Fruit fly (Drosophila melanogaster) whole organism, embryonic: ENCODE results near the gene CG33773.

Experiments
- Abd-B ChIP-seq: fragments of 200-800 bp; sonication (Bioruptor generic); optimal IDR thresholded peaks from 2 replicates; lab custom pipeline; 2018; ENCODE audit warnings: missing biosample characterization, mild to moderate bottlenecking, missing genetic modification characterization, moderate library complexity
- Bdp1 ChIP-seq: fragments of 200-800 bp; sonication (Bioruptor generic); optimal IDR thresholded peaks from 3 replicates; lab custom pipeline; 2016; ENCODE audit warnings: missing biosample characterization, missing genetic modification characterization
- Bgb ChIP-seq: fragments of 200-800 bp; sonication (Bioruptor generic); IDR thresholded peaks from 2 replicates; pipeline ENCODE4 v1.3.6; 2022; ENCODE audit warnings: missing biosample characterization, missing genetic modification characterization; ENCODE audit not compliant: partially characterized antibody
- CG11695 ChIP-seq: fragments of 200-800 bp; sonication (Bioruptor generic); IDR thresholded peaks from 3 replicates; pipeline ENCODE4 v1.3.6; 2022; ENCODE audit warnings: missing biosample characterization, missing genetic modification characterization
- CG12071 ChIP-seq: fragments of 200-800 bp; sonication (Bioruptor generic); optimal IDR thresholded peaks from 3 replicates; lab custom pipeline; 2018; ENCODE audit warnings: missing biosample characterization, mild to moderate bottlenecking, missing genetic modification characterization
- CG13287 ChIP-seq: fragments of 200-800 bp; sonication (Bioruptor generic); IDR thresholded peaks from 2 replicates; pipeline ENCODE4 v1.3.6; 2022; ENCODE audit warnings: missing biosample characterization, missing genetic modification characterization; ENCODE audit not compliant: partially characterized antibody
- CG14014 ChIP-seq: fragments of 200-800 bp; sonication (Bioruptor generic); IDR thresholded peaks from 2 replicates; pipeline ENCODE4 v1.3.6; 2022; ENCODE audit warnings: missing biosample characterization, missing genetic modification characterization
- CG14667 ChIP-seq: fragments of 200-800 bp; sonication (Bioruptor generic); IDR thresholded peaks from 2 replicates; pipeline ENCODE4 v1.3.6; 2022; ENCODE audit warnings: missing biosample characterization, missing genetic modification characterization
- CG15011 ChIP-seq: fragments of 200-800 bp; sonication (Bioruptor generic); optimal IDR thresholded peaks from 3 replicates; lab custom pipeline; 2018; ENCODE audit warnings: missing biosample characterization, mild to moderate bottlenecking, missing genetic modification characterization
- CG17829 ChIP-seq: fragments of 200-800 bp; optimal IDR thresholded peaks from 2 replicates; lab custom pipeline; 2019; ENCODE audit warnings: missing biosample characterization, mild to moderate bottlenecking, missing genetic modification characterization, moderate library complexity
- CG1832 ChIP-seq: fragments of 200-800 bp; sonication (Bioruptor generic); optimal IDR thresholded peaks from 2 replicates; lab custom pipeline; 2017; ENCODE audit warnings: missing biosample characterization, mild to moderate bottlenecking, missing genetic modification characterization, inconsistent platforms
- CG2678 ChIP-seq: fragments of 200-800 bp; sonication (Bioruptor generic); optimal IDR thresholded peaks from 3 replicates; lab custom pipeline; 2019; ENCODE audit warnings: missing biosample characterization, mild to moderate bottlenecking, missing genetic modification characterization, moderate library complexity
- CG2875 ChIP-seq: fragments of 200-800 bp; sonication (Bioruptor generic); optimal IDR thresholded peaks from 2 replicates; lab custom pipeline; 2017; ENCODE audit warnings: missing biosample characterization, mild to moderate bottlenecking, missing genetic modification characterization, missing genetic modification reagents
- CG30403 ChIP-seq: fragments of 200-800 bp; sonication (Bioruptor generic); optimal IDR thresholded peaks from 3 replicates; lab custom pipeline; 2016; ENCODE audit warnings: missing biosample characterization, missing genetic modification characterization
- CG31441 ChIP-seq: fragments of 200-800 bp; sonication (Bioruptor generic); IDR thresholded peaks from 2 replicates; pipeline ENCODE4 v1.3.6; 2022; ENCODE audit warnings: missing biosample characterization, missing genetic modification characterization
- CG32532 ChIP-seq: fragments of 200-800 bp; sonication (Bioruptor generic); IDR thresholded peaks from 2 replicates; pipeline ENCODE4 v1.3.6; 2022; ENCODE audit warnings: missing biosample characterization, missing genetic modification characterization
- CG4730 ChIP-seq: fragments of 200-800 bp; sonication (Bioruptor generic); IDR thresholded peaks from 2 replicates; pipeline ENCODE4 v1.3.6; 2022; ENCODE audit warnings: missing biosample characterization, missing genetic modification characterization
- CG5953 ChIP-seq: fragments of 200-800 bp; sonication (Bioruptor generic); IDR thresholded peaks from 2 replicates; pipeline ENCODE4 v1.3.6; 2022; ENCODE audit warnings: missing biosample characterization, missing genetic modification characterization
- CG6254 ChIP-seq: fragments of 200-800 bp; sonication (Bioruptor generic); optimal IDR thresholded peaks from 3 replicates; lab custom pipeline; 2017; ENCODE audit warnings: mild to moderate bottlenecking, missing biosample characterization, missing genetic modification reagents, missing genetic modification characterization
- CG6654 ChIP-seq: fragments of 200-800 bp; sonication (Bioruptor generic); optimal IDR thresholded peaks from 2 replicates; lab custom pipeline; 2017; ENCODE audit warnings: missing biosample characterization, mild to moderate bottlenecking, missing genetic modification characterization
- CG7987 ChIP-seq: fragments of 200-800 bp; sonication (Bioruptor generic); optimal IDR thresholded peaks from 2 replicates; lab custom pipeline; 2018; ENCODE audit warnings: missing biosample characterization, mild to moderate bottlenecking, missing genetic modification characterization, moderate library complexity
- CG8281 ChIP-seq: fragments of 200-800 bp; sonication (Bioruptor generic); optimal IDR thresholded peaks from 2 replicates; lab custom pipeline; 2018; ENCODE audit warnings: missing biosample characterization, mild to moderate bottlenecking, missing genetic modification characterization, moderate library complexity
- Drgx ChIP-seq: fragments of 200-800 bp; sonication (Bioruptor generic); IDR thresholded peaks from 2 replicates; pipeline ENCODE4 v1.3.6; 2022; ENCODE audit warnings: missing biosample characterization, missing genetic modification characterization
- Fer1 ChIP-seq: fragments of 200-800 bp; sonication (Bioruptor generic); optimal IDR thresholded peaks from 2 replicates; lab custom pipeline; 2017; ENCODE audit warnings: missing biosample characterization, mild to moderate bottlenecking, missing genetic modification characterization
- Lhr ChIP-seq: fragments of 200-800 bp; sonication (Bioruptor generic); optimal IDR thresholded peaks from 3 replicates; lab custom pipeline; 2017; ENCODE audit warnings: mild to moderate bottlenecking, missing biosample characterization, missing genetic modification reagents, missing genetic modification characterization
- Mrtf ChIP-seq: fragments of 200-800 bp; sonication (Bioruptor generic); IDR thresholded peaks from 3 replicates; pipeline ENCODE4 v1.3.6; 2022; ENCODE audit warnings: missing biosample characterization, missing genetic modification characterization
- Opbp ChIP-seq: fragments of 200-800 bp; sonication (Bioruptor generic); IDR thresholded peaks from 3 replicates; pipeline ENCODE4 v1.3.6; 2022; ENCODE audit warnings: missing biosample characterization, missing genetic modification characterization; ENCODE audit not compliant: partially characterized antibody
- Pdp1 ChIP-seq, 2 experiments: fragments of 200-800 bp; sonication (Bioruptor generic); optimal IDR thresholded peaks; 3 replicates each; lab custom pipeline; 2016; ENCODE audit warnings: missing biosample characterization in 2 of 2, missing genetic modification characterization in 2 of 2, mild to moderate bottlenecking in 1 of 2, moderate library complexity in 1 of 2
- Poxn ChIP-seq: fragments of 200-800 bp; sonication (Bioruptor generic); IDR thresholded peaks from 2 replicates; pipeline ENCODE4 v1.3.6; 2022; ENCODE audit warnings: missing biosample characterization, missing genetic modification characterization
- TFAM ChIP-seq: fragments of 200-800 bp; sonication (Bioruptor generic); optimal IDR thresholded peaks from 2 replicates; lab custom pipeline; 2017; ENCODE audit warnings: missing biosample characterization, missing genetic modification characterization, inconsistent platforms
- Taf1 ChIP-seq: fragments of 200-800 bp; sonication (Bioruptor generic); IDR thresholded peaks from 2 replicates; pipeline ENCODE4 v1.3.6; 2022; ENCODE audit warnings: missing biosample characterization, missing genetic modification characterization
- bigmax ChIP-seq: fragments of 200-800 bp; sonication (Bioruptor generic); optimal IDR thresholded peaks from 2 replicates; lab custom pipeline; 2018; ENCODE audit warnings: missing biosample characterization, mild to moderate bottlenecking, missing genetic modification characterization
- cg ChIP-seq: fragments of 200-800 bp; sonication (Bioruptor generic); optimal IDR thresholded peaks from 3 replicates; lab custom pipeline; 2019; ENCODE audit warnings: missing biosample characterization, mild to moderate bottlenecking, missing genetic modification characterization, moderate library complexity
- ci ChIP-seq: fragments of 200-800 bp; sonication (Bioruptor generic); IDR thresholded peaks from 3 replicates; pipeline ENCODE4 v1.3.6; 2022; ENCODE audit warnings: missing biosample characterization, missing genetic modification characterization
- crc ChIP-seq: fragments of 200-800 bp; sonication (Bioruptor generic); optimal IDR thresholded peaks from 2 replicates; lab custom pipeline; 2016; ENCODE audit warnings: missing biosample characterization, missing genetic modification characterization
- eve ChIP-seq, 2 experiments: fragments of >200 bp; optimal IDR thresholded peaks; 2 replicates each; lab custom pipeline; 2017; ENCODE audit warnings: missing biosample characterization in 2 of 2, missing genetic modification characterization in 2 of 2
- fd3F ChIP-seq: fragments of 200-800 bp; sonication (Bioruptor generic); optimal IDR thresholded peaks from 2 replicates; lab custom pipeline; 2018; ENCODE audit warnings: missing biosample characterization, mild to moderate bottlenecking, missing genetic modification characterization, moderate library complexity
- fd64A ChIP-seq: fragments of 200-800 bp; sonication (Bioruptor generic); optimal IDR thresholded peaks from 3 replicates; lab custom pipeline; 2018; ENCODE audit warnings: missing biosample characterization, mild to moderate bottlenecking, missing genetic modification characterization
- grau ChIP-seq: fragments of 200-800 bp; optimal IDR thresholded peaks from 3 replicates; lab custom pipeline; 2019; ENCODE audit warnings: missing biosample characterization, mild to moderate bottlenecking, missing genetic modification characterization, moderate library complexity
- jigr1 ChIP-seq: fragments of 200-800 bp; sonication (Bioruptor generic); IDR thresholded peaks from 3 replicates; pipeline ENCODE4 v1.3.6; 2022; ENCODE audit warnings: missing biosample characterization, missing genetic modification characterization
- nmo ChIP-seq: fragments of 200-800 bp; sonication (Bioruptor generic); optimal IDR thresholded peaks from 2 replicates; lab custom pipeline; 2018; ENCODE audit warnings: missing biosample characterization, mild to moderate bottlenecking, missing genetic modification characterization, moderate library complexity
- pum ChIP-seq: fragments of 200-800 bp; sonication (Bioruptor generic); optimal IDR thresholded peaks from 2 replicates; lab custom pipeline; 2016; ENCODE audit warnings: missing biosample characterization, missing genetic modification characterization
- scrt ChIP-seq: fragments of 200-800 bp; sonication (Bioruptor generic); optimal IDR thresholded peaks from 2 replicates; lab custom pipeline; 2018; ENCODE audit warnings: missing biosample characterization, mild to moderate bottlenecking, missing genetic modification characterization, moderate library complexity
- sima ChIP-seq: fragments of 200-800 bp; sonication (Bioruptor generic); optimal IDR thresholded peaks from 2 replicates; lab custom pipeline; 2016; ENCODE audit warnings: missing biosample characterization, missing genetic modification characterization
- slou ChIP-seq: fragments of 200-800 bp; sonication (Bioruptor generic); optimal IDR thresholded peaks from 3 replicates; lab custom pipeline; 2016; ENCODE audit warnings: missing biosample characterization, missing genetic modification characterization
- sna ChIP-seq: fragments of 200-800 bp; sonication (Bioruptor generic); IDR thresholded peaks from 2 replicates; pipeline ENCODE4 v1.3.6; 2022; ENCODE audit warnings: missing biosample characterization, missing genetic modification characterization; ENCODE audit not compliant: partially characterized antibody
- vnd ChIP-seq: fragments of 200-800 bp; sonication (Bioruptor generic); IDR thresholded peaks from 3 replicates; pipeline ENCODE4 v1.3.6; 2022; ENCODE audit warnings: missing biosample characterization, missing genetic modification characterization; ENCODE audit not compliant: partially characterized antibody
- vvl ChIP-seq: fragments of 200-800 bp; sonication (Bioruptor generic); IDR thresholded peaks from 2 replicates; pipeline ENCODE4 v1.3.6; 2022; ENCODE audit warnings: missing biosample characterization, missing genetic modification characterization

The CG33773 gene

dm6 chr3R:31060708-31061625 lies 25.8 kb downstream of the CG33773 start, which contains the start of gene dco (continued):
- TF ChIP-seq CG6654 (GFP tag; lab: Kevin White, UChicago) (peak; percentile 21), cg (GFP tag; lab: Kevin White, UChicago) (peak; percentile 97), Bdp1 (GFP tag; lab: Kevin White, UChicago) (peak; percentile 46), CG14014 (GFP tag; lab: Robert Waterston, UW) (peak; percentile 74), Poxn (GFP tag; lab: Robert Waterston, UW) (no peak), Abd-B (GFP tag; lab: Kevin White, UChicago) (peak; percentile 43), CG13287 (GFP tag; lab: Robert Waterston, UW) (peak; percentile 5; the same call in 1 of the 2 replicates), crc (GFP tag; lab: Kevin White, UChicago) (no peak), bigmax (peak; percentile 42), CG14667 (GFP tag; lab: Robert Waterston, UW) (peak; percentile 88), ci (peak; percentile 92), vnd (no peak), CG2875 (GFP tag; lab: Kevin White, UChicago) (no peak), vvl (peak; percentile 90), CG1832 (peak; percentile 90), sna (no peak), CG15011 (no peak), CG17829 (tag; lab: Kevin White, UChicago) (peak; percentile 80), CG11695 (GFP tag; lab: Robert Waterston, UW) (0 out of 3 replicates have a peak, but pooled peaks have one; percentile 19), CG31441 (GFP tag; lab: Robert Waterston, UW) (peak; percentile 58), grau (tag; lab: Kevin White, UChicago) (peak; percentile 60), CG30403 (GFP tag; lab: Kevin White, UChicago) (peak; percentile 83), CG32532 (GFP tag; lab: Robert Waterston, UW) (peak; percentile 96), nmo (GFP tag; lab: Kevin White, UChicago) (peak; percentile 73), Opbp (GFP tag; lab: Robert Waterston, UW) (peak; percentile 49; the same call in 1 of the 3 replicates), Taf1 (GFP tag; lab: Robert Waterston, UW) (peak; percentile 63), CG8281 (tag; lab: Kevin White, UChicago) (no peak), CG7987 (GFP tag; lab: Kevin White, UChicago) (peak; percentile 81), jigr1 (GFP tag; lab: Robert Waterston, UW) (peak; percentile 76; the same call in 2 of the 3 replicates), Pdp1 (GFP tag; optimal IDR thresholded peaks at IDR 0.05; lab: Kevin White, UChicago) (peak; percentile 81 to 87), Mrtf (GFP tag; lab: Robert Waterston, UW) (peak; percentile 88), slou (GFP tag; lab: Kevin White, UChicago) (peak; percentile 50), sima (no peak), CG2678 (tag; lab: Kevin White, UChicago) (peak; percentile 27), TFAM (GFP tag; lab: Kevin White, UChicago) (peak; percentile 19), Drgx (no peak), Fer1 (GFP tag; lab: Kevin White, UChicago) (peak; percentile 5), CG12071 (no peak), fd3F (GFP tag; lab: Kevin White, UChicago) (peak; percentile 29), pum (GFP tag; lab: Kevin White, UChicago) (peak; percentile 91), CG6254 (GFP tag; lab: Kevin White, UChicago) (no peak), CG4730 (GFP tag; lab: Robert Waterston, UW) (peak; percentile 76), CG5953 (GFP tag; lab: Robert Waterston, UW) (peak; percentile 41; the same call in 1 of the 2 replicates), fd64A (no peak), Bgb (GFP tag; lab: Robert Waterston, UW) (peak; percentile 32; the same call in 1 of the 2 replicates), Lhr (peak; percentile 95), eve (GFP tag; optimal IDR thresholded peaks at IDR 0.05; lab: Kevin White, UChicago) (no peak), scrt (GFP tag; lab: Kevin White, UChicago) (no peak)
